Fruit fly (Drosophila melanogaster) whole organism, prepupa: ENCODE results near the gene slp1.
A peak's percentile ranks its signal among the peaks of the same experiment; 100 is the strongest.

Experiments used
- Blimp-1 ChIP-seq: fragments of 200-800 bp; sonication (Bioruptor generic); optimal IDR thresholded peaks from 3 replicates; lab custom pipeline; 2017; ENCODE audit warnings: missing biosample characterization, missing genetic modification characterization, mild to moderate bottlenecking, moderate library complexity, missing genetic modification reagents
- CG16779 ChIP-seq: fragments of 200-800 bp; sonication (Bioruptor generic); optimal IDR thresholded peaks from 3 replicates; lab custom pipeline; 2017; ENCODE audit warnings: missing biosample characterization, mild to moderate bottlenecking, missing genetic modification characterization
- CG32006 ChIP-seq: fragments of 200-800 bp; sonication (Bioruptor generic); optimal IDR thresholded peaks from 3 replicates; lab custom pipeline; 2017; ENCODE audit warnings: missing biosample characterization, mild to moderate bottlenecking, missing genetic modification characterization
- CG6792 ChIP-seq: fragments of 200-800 bp; sonication (Bioruptor generic); optimal IDR thresholded peaks from 3 replicates; lab custom pipeline; 2016; ENCODE audit warnings: missing biosample characterization, missing genetic modification characterization
- CG6808 ChIP-seq: fragments of 200-800 bp; sonication (Bioruptor generic); optimal IDR thresholded peaks from 3 replicates; lab custom pipeline; 2017; ENCODE audit warnings: missing biosample characterization, missing genetic modification characterization, mild to moderate bottlenecking, moderate library complexity, missing genetic modification reagents
- CG6854 ChIP-seq: fragments of 200-800 bp; sonication (Bioruptor generic); optimal IDR thresholded peaks from 2 replicates; lab custom pipeline; 2017; ENCODE audit warnings: missing biosample characterization, mild to moderate bottlenecking, missing genetic modification characterization
- Eip78C ChIP-seq: fragments of 200-800 bp; sonication (Bioruptor generic); peaks from one replicate; lab custom pipeline; 2016; ENCODE audit warnings: missing biosample characterization, missing genetic modification characterization
- Hr39 ChIP-seq: fragments of 200-800 bp; sonication (Bioruptor generic); optimal IDR thresholded peaks from 2 replicates; lab custom pipeline; 2016; ENCODE audit warnings: missing biosample characterization, missing genetic modification characterization
- Met ChIP-seq: fragments of 200-800 bp; sonication (Bioruptor generic); optimal IDR thresholded peaks from 3 replicates; lab custom pipeline; 2016; ENCODE audit warnings: missing biosample characterization, missing genetic modification characterization
- OdsH ChIP-seq: fragments of 200-800 bp; sonication (Bioruptor generic); optimal IDR thresholded peaks from 3 replicates; lab custom pipeline; 2016; ENCODE audit warnings: missing biosample characterization, missing genetic modification characterization
- Sox15 ChIP-seq: fragments of 200-800 bp; sonication (Bioruptor generic); optimal IDR thresholded peaks from 3 replicates; lab custom pipeline; 2016; ENCODE audit warnings: missing biosample characterization, missing genetic modification characterization
- esn ChIP-seq: fragments of 200-800 bp; sonication (Bioruptor generic); optimal IDR thresholded peaks from 2 replicates; lab custom pipeline; 2016; ENCODE audit warnings: missing biosample characterization, mild to moderate bottlenecking, missing genetic modification characterization, moderate library complexity
- ss ChIP-seq, 2 experiments: fragments of 200-800 bp; sonication (Bioruptor generic); optimal IDR thresholded peaks; 2 replicates in 1 of 2; 3 replicates in 1 of 2; lab custom pipeline; 2017 to 2018; ENCODE audit warnings: mild to moderate bottlenecking in 2 of 2, missing biosample characterization in 2 of 2, missing genetic modification characterization in 2 of 2, moderate library complexity in 1 of 2

DNA sequence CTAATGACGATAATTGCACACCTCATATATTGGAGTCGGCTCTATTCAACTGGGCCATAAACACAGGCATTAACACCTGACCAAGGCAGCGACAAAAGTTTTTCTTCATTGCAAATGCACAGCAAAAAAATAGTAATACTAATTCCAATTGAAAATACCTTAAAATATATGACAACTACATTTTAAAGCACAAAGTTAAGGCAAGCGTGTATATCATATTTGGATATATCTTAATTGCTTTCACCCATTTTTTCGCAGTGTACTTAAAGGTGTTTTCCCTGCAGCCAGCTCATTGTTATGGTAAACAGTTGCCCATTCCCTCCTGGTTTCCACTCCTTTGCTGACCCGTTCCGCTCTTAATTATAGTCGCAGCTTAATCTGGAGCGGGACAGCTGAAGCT lies 15.5 kb downstream of the slp1 start:
- TF ChIP-seq Eip78C (GFP tag; lab: Kevin White, UChicago), result peak; percentile 56
- TF ChIP-seq CG6854 (GFP tag; lab: Kevin White, UChicago), result no peak
- TF ChIP-seq Sox15, result no peak
- TF ChIP-seq OdsH (GFP tag; lab: Kevin White, UChicago), result no peak
- TF ChIP-seq CG16779 (tag; lab: Kevin White, UChicago), result no peak
- TF ChIP-seq esn, result no peak
- TF ChIP-seq CG6792 (GFP tag; lab: Kevin White, UChicago), result no peak
- peak; percentile 10 for TF ChIP-seq CG6808 (GFP tag; lab: Kevin White, UChicago)
- TF ChIP-seq Hr39, result no peak
- TF ChIP-seq ss (GFP tag; optimal IDR thresholded peaks at IDR 0.05; lab: Kevin White, UChicago), result no peak
- TF ChIP-seq Blimp-1, result no peak
- TF ChIP-seq CG32006 (GFP tag; lab: Kevin White, UChicago), result no peak
- peak; percentile 4 for TF ChIP-seq Met (GFP tag; lab: Kevin White, UChicago)
